Worm (Caenorhabditis elegans): ENCODE data around the gene H28G03.3.

DNA sequence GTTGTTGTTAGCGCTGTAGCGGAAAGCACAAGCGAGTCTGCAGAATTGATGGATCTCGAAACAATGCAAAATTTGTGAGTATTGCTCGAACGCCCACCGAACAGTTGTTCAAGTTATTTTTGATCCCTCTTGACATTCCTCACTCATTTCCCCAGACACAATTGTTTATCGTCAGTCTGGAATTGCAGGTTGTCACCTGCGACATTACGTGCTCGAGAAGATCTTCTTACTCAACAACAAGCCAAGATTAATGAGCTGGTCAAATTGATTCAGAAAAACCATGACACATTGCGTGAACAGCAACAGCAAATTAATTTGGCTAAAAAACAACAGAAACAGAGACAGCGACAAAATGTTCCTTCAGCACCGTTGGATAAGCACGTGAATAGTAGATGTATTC lies 24.3 kb downstream of the H28G03.3 start:
- TF ChIP-seq nhr-11 (tag; optimal IDR thresholded peaks at IDR 0.05) (no peak), pqm-1 (tag; optimal IDR thresholded peaks at IDR 0.05) (no peak), pax-1 (tag; optimal IDR thresholded peaks at IDR 0.05) (no peak), ama-1 (optimal IDR thresholded peaks at IDR 0.05) (no peak), nfya-1 (tag; optimal IDR thresholded peaks at IDR 0.05) (no peak), fkh-10 (GFP tag; optimal IDR thresholded peaks at IDR 0.05) (no peak), hlh-30 (tag; optimal IDR thresholded peaks at IDR 0.05; ENCODE audit: insufficient read depth) (no peak), ceh-31 (tag; optimal IDR thresholded peaks at IDR 0.05) (no peak)

Data from whole organism, late embryonic.